Fruit fly (Drosophila melanogaster): ENCODE measurements around the gene CG11149.
A peak's percentile ranks its signal among the peaks of the same experiment; 100 is the strongest.

Gene CG11149

DNA sequence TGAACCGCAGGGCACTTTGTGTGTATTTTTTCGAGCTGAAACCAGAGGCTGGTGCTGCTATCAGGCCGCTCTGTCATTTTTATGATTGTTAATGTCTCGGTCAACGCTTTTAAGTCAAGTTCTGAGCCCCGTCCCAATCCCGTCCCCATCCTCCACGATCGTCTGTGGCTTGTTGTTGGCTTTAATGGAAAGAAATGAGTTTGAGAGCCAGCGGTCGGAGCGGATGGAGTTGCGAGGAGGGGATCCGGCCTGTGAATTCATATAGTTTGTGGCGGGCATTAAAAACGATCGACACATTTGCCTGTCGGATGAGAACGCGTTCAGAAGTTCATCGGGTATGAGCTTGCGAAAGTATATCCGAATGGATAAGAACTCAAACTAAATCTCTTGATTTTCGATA is 25.2 kb upstream of the CG11149 start, which contains the start of gene CG11029:
Gene CG11029 (plus strand): TSS at position 301 of the 400 bp plus-strand sequence.
- TF ChIP-seq sage (GFP tag; optimal IDR thresholded peaks at IDR 0.05) (no peak), lola (GFP tag; optimal IDR thresholded peaks at IDR 0.05) (no peak), brk (GFP tag; optimal IDR thresholded peaks at IDR 0.05) (no peak), dl (GFP tag; optimal IDR thresholded peaks at IDR 0.05; ENCODE audit: insufficient read depth in 1 of 2, partially characterized antibody in 2 of 2) (no peak), sv (GFP tag; optimal IDR thresholded peaks at IDR 0.05) (no peak), CrebA (GFP tag; optimal IDR thresholded peaks at IDR 0.05; ENCODE audit: borderline replicate concordance) (no peak), N (GFP tag; optimal IDR thresholded peaks at IDR 0.05) (no peak), HLH106 (tag; optimal IDR thresholded peaks at IDR 0.05) (no peak), Myc (optimal IDR thresholded peaks at IDR 0.05) (no peak), CG32264 (GFP tag; optimal IDR thresholded peaks at IDR 0.05) (no peak), ey (GFP tag; optimal IDR thresholded peaks at IDR 0.05) (no peak), Sp1 (GFP tag; optimal IDR thresholded peaks at IDR 0.05) (no peak), Dfd (GFP tag; optimal IDR thresholded peaks at IDR 0.05) (no peak), Rel (GFP tag; optimal IDR thresholded peaks at IDR 0.05) (no peak), Rel (tag; optimal IDR thresholded peaks at IDR 0.05) (no peak), CG9705 (GFP tag; optimal IDR thresholded peaks at IDR 0.05) (no peak), usp (GFP tag; optimal IDR thresholded peaks at IDR 0.05) (no peak), dmrt93B (GFP tag; optimal IDR thresholded peaks at IDR 0.05) (no peak), foxo (GFP tag; optimal IDR thresholded peaks at IDR 0.05) (no peak), GATAd (GFP tag; optimal IDR thresholded peaks at IDR 0.05) (no peak)

DNA sequence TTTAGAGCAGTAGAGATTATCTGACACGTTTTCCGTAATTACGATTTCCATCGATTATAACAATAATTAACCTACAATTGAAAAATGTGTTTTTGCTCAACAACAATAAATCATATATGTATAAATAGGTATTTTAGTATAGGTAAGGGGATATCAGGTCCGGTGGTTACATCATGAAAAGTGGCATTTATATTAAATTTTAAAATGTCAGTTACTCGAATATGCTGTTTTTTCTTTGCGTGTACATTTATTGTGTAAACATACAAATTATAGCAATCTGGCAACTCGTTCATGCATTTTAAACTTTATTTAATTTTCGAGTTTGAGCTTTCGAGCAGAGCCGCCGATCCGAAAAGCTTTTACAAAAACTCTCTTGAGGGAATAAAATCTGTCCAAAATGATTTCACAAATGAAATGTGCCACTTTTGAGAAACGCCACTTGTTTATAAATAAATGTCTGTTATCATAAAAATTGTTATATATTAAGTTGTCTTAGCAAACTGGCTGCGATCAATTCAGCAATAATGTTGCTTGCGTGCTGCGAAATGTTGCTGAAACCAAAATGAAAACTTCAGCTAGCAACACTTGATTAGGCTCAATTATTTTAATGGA is 22.9 kb upstream of the CG11149 start:
- TF ChIP-seq HLH106 (tag; optimal IDR thresholded peaks at IDR 0.05), result peak; percentile 25
- TF ChIP-seq sv (GFP tag; optimal IDR thresholded peaks at IDR 0.05), result no peak
- TF ChIP-seq foxo (GFP tag; optimal IDR thresholded peaks at IDR 0.05), result peak in 1 of 2 experiments; percentile 19

DNA sequence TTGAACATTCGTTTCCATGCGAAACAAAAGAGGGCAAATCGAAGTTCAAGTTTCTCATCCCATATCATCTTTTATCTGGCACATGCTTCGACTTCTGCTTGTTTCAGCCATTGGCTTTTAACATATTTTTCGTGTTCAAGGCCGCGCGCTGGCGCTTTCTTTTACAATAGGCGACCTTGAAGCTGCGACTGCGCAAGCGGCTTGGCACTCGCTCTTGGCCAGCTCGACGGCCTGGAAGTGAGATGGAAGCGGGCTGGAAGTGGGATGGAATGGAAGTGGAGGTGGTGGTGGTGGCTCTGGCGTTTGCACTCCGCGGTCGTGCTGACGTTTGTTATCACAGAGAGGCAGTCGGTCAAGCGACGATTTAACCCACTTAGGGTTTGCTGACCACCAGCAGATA is 21.7 kb upstream of the CG11149 start:
- no peak for TF ChIP-seq fru (GFP tag; optimal IDR thresholded peaks at IDR 0.05)
- no peak for TF ChIP-seq N (GFP tag; optimal IDR thresholded peaks at IDR 0.05)
- no peak for TF ChIP-seq usp (GFP tag; optimal IDR thresholded peaks at IDR 0.05)
- TF ChIP-seq sage (GFP tag; optimal IDR thresholded peaks at IDR 0.05), result no peak
- no peak for TF ChIP-seq Myc (optimal IDR thresholded peaks at IDR 0.05)
- TF ChIP-seq Hr78 (GFP tag; optimal IDR thresholded peaks at IDR 0.05), result no peak

DNA sequence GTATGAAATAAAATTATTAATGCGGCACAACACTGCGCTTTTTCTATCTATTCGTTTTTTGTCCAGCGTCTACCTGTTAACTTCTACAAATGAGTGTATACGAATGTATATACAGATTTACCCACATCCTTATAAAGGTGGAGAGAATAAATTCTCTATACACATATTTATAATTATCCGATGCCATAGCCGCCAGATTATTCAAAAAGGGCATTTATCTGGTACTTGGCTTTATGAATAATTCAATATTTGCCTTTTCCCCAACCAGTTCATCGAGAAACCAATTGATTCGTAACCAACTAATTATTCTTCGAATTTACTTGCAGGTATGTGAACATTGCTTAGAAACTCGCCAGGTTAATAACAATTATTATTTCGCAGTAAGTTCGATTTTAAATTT is 20.4 kb upstream of the CG11149 start, which contains the start of gene CG11147:
Gene CG11147 (minus strand): TSS at position 101 of the 400 bp plus-strand sequence.
- TF ChIP-seq CG9705 (GFP tag; optimal IDR thresholded peaks at IDR 0.05), result no peak
- TF ChIP-seq woc (GFP tag; optimal IDR thresholded peaks at IDR 0.05), result no peak
- no peak for TF ChIP-seq Rel (GFP tag; optimal IDR thresholded peaks at IDR 0.05)
- no peak for TF ChIP-seq Rel (tag; optimal IDR thresholded peaks at IDR 0.05)

DNA sequence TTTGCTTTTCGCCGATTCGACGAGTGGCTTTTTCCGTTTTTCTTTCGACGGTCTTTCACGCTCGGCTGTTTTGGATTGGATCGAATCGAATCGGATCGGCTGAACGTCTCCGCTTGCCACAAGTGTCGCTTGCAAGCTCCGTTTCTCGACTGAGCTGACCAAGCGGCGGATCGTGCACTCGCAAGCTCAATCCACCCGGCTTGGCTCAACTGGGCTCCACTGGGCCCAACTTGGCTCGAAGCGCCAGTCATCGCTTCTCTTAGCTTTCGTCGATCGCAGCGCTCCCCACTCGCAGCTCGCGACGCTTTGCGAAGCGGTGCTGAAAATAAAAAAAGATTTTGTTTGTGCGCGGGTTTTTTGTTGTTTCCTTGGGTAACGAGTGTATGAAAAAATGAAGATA is 20.0 kb upstream of the CG11149 start:
- TF ChIP-seq Jra (GFP tag; optimal IDR thresholded peaks at IDR 0.05), result no peak
- TF ChIP-seq dl (GFP tag; optimal IDR thresholded peaks at IDR 0.05; ENCODE audit: insufficient read depth in 1 of 2, partially characterized antibody in 2 of 2), result no peak
- no peak for TF ChIP-seq rgr (GFP tag; optimal IDR thresholded peaks at IDR 0.05)
- no peak for TF ChIP-seq woc (GFP tag; optimal IDR thresholded peaks at IDR 0.05)
- TF ChIP-seq Hr78 (GFP tag; optimal IDR thresholded peaks at IDR 0.05), result no peak
- no peak for TF ChIP-seq brk (GFP tag; optimal IDR thresholded peaks at IDR 0.05)
- TF ChIP-seq dsf (GFP tag; optimal IDR thresholded peaks at IDR 0.05; ENCODE audit: borderline replicate concordance), result no peak
- TF ChIP-seq CG9705 (GFP tag; optimal IDR thresholded peaks at IDR 0.05), result no peak
- TF ChIP-seq Dif (GFP tag; optimal IDR thresholded peaks at IDR 0.05; ENCODE audit: partially characterized antibody), result no peak
- TF ChIP-seq Hr83 (GFP tag; optimal IDR thresholded peaks at IDR 0.05; ENCODE audit: poor library complexity, severe bottlenecking), result no peak
- TF ChIP-seq h (GFP tag; optimal IDR thresholded peaks at IDR 0.05), result no peak
- TF ChIP-seq fru (GFP tag; optimal IDR thresholded peaks at IDR 0.05), result no peak
- no peak for TF ChIP-seq foxo (GFP tag; optimal IDR thresholded peaks at IDR 0.05)
- no peak for TF ChIP-seq sage (GFP tag; optimal IDR thresholded peaks at IDR 0.05)
- no peak for TF ChIP-seq ey (GFP tag; optimal IDR thresholded peaks at IDR 0.05)
- TF ChIP-seq psq (GFP tag; optimal IDR thresholded peaks at IDR 0.05), result no peak
- no peak for TF ChIP-seq sv (GFP tag; optimal IDR thresholded peaks at IDR 0.05)
- TF ChIP-seq Abd-B (GFP tag; optimal IDR thresholded peaks at IDR 0.05), result no peak
- no peak for TF ChIP-seq Rel (GFP tag; optimal IDR thresholded peaks at IDR 0.05)
- no peak for TF ChIP-seq Rel (tag; optimal IDR thresholded peaks at IDR 0.05)
- no peak for TF ChIP-seq Myc (optimal IDR thresholded peaks at IDR 0.05)
